In genomic region chrX:3009986-3010385, dm6 we compare ENCODE assay signal across 1 fruit fly cellular context.
TF ChIP-seq lines count a peak whose summit lies in the region.

No protein-coding gene starts in this region.

TF ChIP-seq in whole organism, prepupa, 60 proteins besides CTCF, POLR2A, EP300 and RAD21 (continued from another document):
- TF ChIP-seq CG8319 (GFP tag; optimal IDR thresholded peaks at IDR 0.05; lab: Kevin White, UChicago) (peak; percentile 1), CG1621 (tag; optimal IDR thresholded peaks at IDR 0.05; lab: Kevin White, UChicago) (peak; percentile 42), CG6792 (GFP tag; optimal IDR thresholded peaks at IDR 0.05; lab: Kevin White, UChicago) (peak; percentile 48), Hr39 (GFP tag; optimal IDR thresholded peaks at IDR 0.05; lab: Kevin White, UChicago) (peak; percentile 32), CG7368 (GFP tag; optimal IDR thresholded peaks at IDR 0.05; lab: Kevin White, UChicago) (peak; percentile 25), eg (GFP tag; IDR thresholded peaks at IDR 0.05; lab: Robert Waterston, UW) (no peak), Eip93F (GFP tag; optimal IDR thresholded peaks at IDR 0.05; lab: Kevin White, UChicago) (no peak), Gug (GFP tag; IDR thresholded peaks at IDR 0.05; lab: Robert Waterston, UW) (no peak), CG11902 (GFP tag; optimal IDR thresholded peaks at IDR 0.05; lab: Kevin White, UChicago) (peak; percentile 21), Met (GFP tag; optimal IDR thresholded peaks at IDR 0.05; lab: Kevin White, UChicago) (peak; percentile 53), CG16779 (tag; optimal IDR thresholded peaks at IDR 0.05; lab: Kevin White, UChicago) (no peak), spab (GFP tag; optimal IDR thresholded peaks at IDR 0.05; lab: Kevin White, UChicago) (peak; percentile 36), Eip75B (GFP tag; optimal IDR thresholded peaks at IDR 0.05; lab: Kevin White, UChicago) (peak; percentile 41), CG10631 (GFP tag; optimal IDR thresholded peaks at IDR 0.05; lab: Kevin White, UChicago) (peak; percentile 55), Ets21C (GFP tag; optimal IDR thresholded peaks at IDR 0.05; lab: Kevin White, UChicago) (no peak), topi (GFP tag; optimal IDR thresholded peaks at IDR 0.05; lab: Kevin White, UChicago) (peak; percentile 52), Hr38 (GFP tag; optimal IDR thresholded peaks at IDR 0.05; lab: Kevin White, UChicago) (no peak), CG8119 (GFP tag; IDR thresholded peaks at IDR 0.05; lab: Robert Waterston, UW) (0 out of 3 replicates have a peak, but pooled peaks have one; percentile 23), CG34406 (GFP tag; optimal IDR thresholded peaks at IDR 0.05; lab: Kevin White, UChicago) (peak; percentile 14), pdm3 (GFP tag; optimal IDR thresholded peaks at IDR 0.05; lab: Kevin White, UChicago) (peak; percentile 52), CG15336 (GFP tag; IDR thresholded peaks at IDR 0.05; lab: Robert Waterston, UW) (no peak), Sox15 (GFP tag; optimal IDR thresholded peaks at IDR 0.05; lab: Kevin White, UChicago) (peak; percentile 1), CG6276 (GFP tag; optimal IDR thresholded peaks at IDR 0.05; lab: Kevin White, UChicago) (no peak), CG3032 (tag; optimal IDR thresholded peaks at IDR 0.05; lab: Kevin White, UChicago) (peak; percentile 53), fkh (GFP tag; optimal IDR thresholded peaks at IDR 0.05; lab: Kevin White, UChicago) (no peak), svp (GFP tag; lab: Kevin White, UChicago) (peak; percentile 73), esn (GFP tag; optimal IDR thresholded peaks at IDR 0.05; lab: Kevin White, UChicago) (peak; percentile 42), CG4318 (GFP tag; optimal IDR thresholded peaks at IDR 0.05; lab: Kevin White, UChicago) (no peak), CG32006 (GFP tag; optimal IDR thresholded peaks at IDR 0.05; lab: Kevin White, UChicago) (peak; percentile 49), Eip78C (GFP tag; lab: Kevin White, UChicago) (peak; percentile 79)
